Worm (Caenorhabditis elegans): ENCODE results near the gene W01B6.8.

Gene W01B6.8

ce11 chrIV:10062728-10063127 lies 21.4 kb downstream of the W01B6.8 start, which contains the start of gene ipla-7:
Gene ipla-7 (minus strand): TSS chrIV:10062849.
- TF ChIP-seq fax-1 (tag; optimal IDR thresholded peaks at IDR 0.05) (peak; percentile 9), elt-2 (tag; optimal IDR thresholded peaks at IDR 0.05) (no peak), unc-86 (tag; optimal IDR thresholded peaks at IDR 0.05) (no peak), syd-9 (tag; optimal IDR thresholded peaks at IDR 0.05) (no peak), rnt-1 (tag; optimal IDR thresholded peaks at IDR 0.05) (no peak), ttx-3 (tag; optimal IDR thresholded peaks at IDR 0.05) (no peak), ceh-2 (tag; optimal IDR thresholded peaks at IDR 0.05) (no peak), unc-42 (tag; optimal IDR thresholded peaks at IDR 0.05) (peak; percentile 37), npax-4 (tag; optimal IDR thresholded peaks at IDR 0.05) (no peak), lim-6 (tag; optimal IDR thresholded peaks at IDR 0.05) (no peak), ceh-48 (tag; optimal IDR thresholded peaks at IDR 0.05) (peak; percentile 54), pat-9 (tag; optimal IDR thresholded peaks at IDR 0.05) (no peak)

- no peak for TF ChIP-seq unc-42 (tag; optimal IDR thresholded peaks at IDR 0.05)
- no peak for TF ChIP-seq dmd-4 (tag; optimal IDR thresholded peaks at IDR 0.05; ENCODE audit: borderline replicate concordance)
- no peak for TF ChIP-seq K09A11.1 (tag; optimal IDR thresholded peaks at IDR 0.05; ENCODE audit: insufficient read depth)
- TF ChIP-seq ref-2 (tag; optimal IDR thresholded peaks at IDR 0.05) = no peak
- TF ChIP-seq ceh-24 (tag; optimal IDR thresholded peaks at IDR 0.05) = no peak
- TF ChIP-seq sdc-2 (tag; optimal IDR thresholded peaks at IDR 0.05) = no peak
- TF ChIP-seq odd-2 (tag; optimal IDR thresholded peaks at IDR 0.05) = no peak
- no peak for TF ChIP-seq C08G9.2 (tag; optimal IDR thresholded peaks at IDR 0.05)
- no peak for TF ChIP-seq ttx-3 (tag; optimal IDR thresholded peaks at IDR 0.05)
- TF ChIP-seq ahr-1 (tag; optimal IDR thresholded peaks at IDR 0.05) = no peak
- TF ChIP-seq tbx-2 (tag; optimal IDR thresholded peaks at IDR 0.05) = no peak
- TF ChIP-seq hlh-13 (GFP tag; optimal IDR thresholded peaks at IDR 0.05) = no peak
These were observed 23.4 kb downstream of the W01B6.8 start for ce11 chrIV:10060795-10061194.

- TF ChIP-seq C08G9.2 (tag; optimal IDR thresholded peaks at IDR 0.05) (no peak), elt-2 (tag; optimal IDR thresholded peaks at IDR 0.05) (peak; percentile 91)
These were observed 25.0 kb downstream of the W01B6.8 start for ce11 chrIV:10059175-10059574.

- TF ChIP-seq syd-9 (tag; optimal IDR thresholded peaks at IDR 0.05) (no peak), tbx-7 (tag; optimal IDR thresholded peaks at IDR 0.05) (no peak), npax-4 (tag; optimal IDR thresholded peaks at IDR 0.05) (no peak), zip-5 (tag; optimal IDR thresholded peaks at IDR 0.05) (no peak), hlh-8 (tag; optimal IDR thresholded peaks at IDR 0.05) (no peak), rnt-1 (tag; optimal IDR thresholded peaks at IDR 0.05) (no peak), pha-2 (tag; optimal IDR thresholded peaks at IDR 0.05) (no peak), unc-42 (tag; optimal IDR thresholded peaks at IDR 0.05) (no peak), nhr-11 (tag; optimal IDR thresholded peaks at IDR 0.05) (no peak), sdc-2 (tag; optimal IDR thresholded peaks at IDR 0.05) (no peak), hlh-13 (GFP tag; optimal IDR thresholded peaks at IDR 0.05) (no peak)
These were observed 28.0 kb downstream of the W01B6.8 start, which contains the start of gene T04B2.7 for ce11 chrIV:10056138-10056537. Gene T04B2.7 (minus strand): TSS chrIV:10056238.

ce11 chrIV:10053550-10053949 lies 30.6 kb downstream of the W01B6.8 start, which contains the start of gene srv-12:
Gene srv-12 (minus strand): TSS chrIV:10053650.
- TF ChIP-seq ceh-34 (tag; optimal IDR thresholded peaks at IDR 0.05) (no peak), hlh-13 (GFP tag; optimal IDR thresholded peaks at IDR 0.05) (no peak), dve-1 (tag; optimal IDR thresholded peaks at IDR 0.05) (no peak), odd-2 (tag; optimal IDR thresholded peaks at IDR 0.05) (no peak), zip-5 (tag; optimal IDR thresholded peaks at IDR 0.05) (no peak), unc-55 (GFP tag; optimal IDR thresholded peaks at IDR 0.05) (no peak), ceh-48 (tag; optimal IDR thresholded peaks at IDR 0.05) (no peak), nhr-232 (tag; optimal IDR thresholded peaks at IDR 0.05) (no peak), lim-6 (tag; optimal IDR thresholded peaks at IDR 0.05) (no peak), Y22D7AL.16 (tag; optimal IDR thresholded peaks at IDR 0.05) (no peak)

- TF ChIP-seq elt-4 (tag; optimal IDR thresholded peaks at IDR 0.05) (no peak), Y22D7AL.16 (tag; optimal IDR thresholded peaks at IDR 0.05) (no peak), nfya-1 (tag; optimal IDR thresholded peaks at IDR 0.05) (no peak), lin-11 (tag; optimal IDR thresholded peaks at IDR 0.05) (no peak), dve-1 (tag; optimal IDR thresholded peaks at IDR 0.05) (no peak), fax-1 (tag; optimal IDR thresholded peaks at IDR 0.05) (no peak), unc-42 (tag; optimal IDR thresholded peaks at IDR 0.05) (no peak), ztf-16 (tag; optimal IDR thresholded peaks at IDR 0.05) (no peak), T23F11.4 (GFP tag; optimal IDR thresholded peaks at IDR 0.05) (no peak), pha-2 (tag; optimal IDR thresholded peaks at IDR 0.05) (no peak), syd-9 (tag; optimal IDR thresholded peaks at IDR 0.05) (no peak)
These were observed 33.1 kb downstream of the W01B6.8 start, which contains the start of gene T04B2.8 for ce11 chrIV:10051088-10051487. Gene T04B2.8 (minus strand): TSS chrIV:10051188.
